Fruit fly (Drosophila melanogaster): ENCODE results near the gene CG5078.

Gene CG5078

dm6 chr3L:20509121-20509934, 3.5 kb downstream of the CG5078 start (continued):
- TF ChIP-seq PHDP (tag; optimal IDR thresholded peaks at IDR 0.05) (peak; percentile 81), MESR4 (GFP tag; optimal IDR thresholded peaks at IDR 0.05) (no peak), CG1647 (GFP tag; optimal IDR thresholded peaks at IDR 0.05) (peak; percentile 43), D19A (tag; optimal IDR thresholded peaks at IDR 0.05) (peak; percentile 100), Gsc (GFP tag; IDR thresholded peaks at IDR 0.05) (no peak), CG9797 (GFP tag; optimal IDR thresholded peaks at IDR 0.05) (no peak), fru (optimal IDR thresholded peaks at IDR 0.05) (no peak), pzg (GFP tag; optimal IDR thresholded peaks at IDR 0.05) (no peak), pita (GFP tag; optimal IDR thresholded peaks at IDR 0.05) (no peak), Lim3 (GFP tag; IDR thresholded peaks at IDR 0.05) (no peak), CG8359 (GFP tag; optimal IDR thresholded peaks at IDR 0.05; ENCODE audit: borderline replicate concordance) (peak; percentile 18), YL-1 (GFP tag; optimal IDR thresholded peaks at IDR 0.05) (peak; percentile 40), CG1792 (GFP tag; optimal IDR thresholded peaks at IDR 0.05) (peak; percentile 36), ttk (GFP tag; IDR thresholded peaks at IDR 0.05) (peak; percentile 13; the same call in 1 of the 2 replicates), ftz-f1 (GFP tag; optimal IDR thresholded peaks at IDR 0.05) (no peak), crol (GFP tag; IDR thresholded peaks at IDR 0.05) (peak; percentile 44; the same call in 1 of the 2 replicates), pum (GFP tag; optimal IDR thresholded peaks at IDR 0.05) (peak; percentile 62), seq (GFP tag; IDR thresholded peaks at IDR 0.05) (no peak), CG13287 (GFP tag; IDR thresholded peaks at IDR 0.05; ENCODE audit: partially characterized antibody) (no peak), sens (GFP tag) (peak; percentile 97), CG18262 (tag; optimal IDR thresholded peaks at IDR 0.05) (peak; percentile 90), grn (GFP tag; optimal IDR thresholded peaks at IDR 0.05) (peak; percentile 88), CG4282 (GFP tag; optimal IDR thresholded peaks at IDR 0.05) (peak; percentile 10), lbe (GFP tag; optimal IDR thresholded peaks at IDR 0.05) (no peak), Med (GFP tag) (peak; percentile 88), Dfd (GFP tag; optimal IDR thresholded peaks at IDR 0.05) (no peak), CG12391 (tag; optimal IDR thresholded peaks at IDR 0.05) (peak; percentile 84), Sry-β (GFP tag; optimal IDR thresholded peaks at IDR 0.05) (no peak), ewg (GFP tag; optimal IDR thresholded peaks at IDR 0.05) (peak; percentile 57), chn (GFP tag; optimal IDR thresholded peaks at IDR 0.05) (peak; percentile 35), CG12659 (GFP tag; optimal IDR thresholded peaks at IDR 0.05) (peak; percentile 86), Hey (tag; optimal IDR thresholded peaks at IDR 0.05) (no peak), her (GFP tag; optimal IDR thresholded peaks at IDR 0.05) (peak; percentile 60), lola (GFP tag; optimal IDR thresholded peaks at IDR 0.05) (peak in 1 of 3 experiments; percentile 84), tin (GFP tag; optimal IDR thresholded peaks at IDR 0.05) (peak; percentile 68), Ravus (GFP tag; IDR thresholded peaks at IDR 0.05) (no peak), repo (GFP tag; optimal IDR thresholded peaks at IDR 0.05) (peak; percentile 34), CoRest (tag; optimal IDR thresholded peaks at IDR 0.05) (peak; percentile 91), CG4328 (GFP tag; optimal IDR thresholded peaks at IDR 0.05) (peak; percentile 67), pho (GFP tag; optimal IDR thresholded peaks at IDR 0.05) (peak; percentile 85), CG4854 (GFP tag; optimal IDR thresholded peaks at IDR 0.05) (peak; percentile 47), Xbp1 (GFP tag; optimal IDR thresholded peaks at IDR 0.05) (peak; percentile 75), H15 (GFP tag; IDR thresholded peaks at IDR 0.05) (no peak), BtbVII (GFP tag; optimal IDR thresholded peaks at IDR 0.05) (peak; percentile 83), CG32772 (GFP tag; IDR thresholded peaks at IDR 0.05) (no peak), amos (GFP tag; IDR thresholded peaks at IDR 0.05; ENCODE audit: partially characterized antibody) (no peak), Poxn (GFP tag; IDR thresholded peaks at IDR 0.05) (no peak), CG7928 (GFP tag; optimal IDR thresholded peaks at IDR 0.05) (peak; percentile 56), slou (GFP tag; optimal IDR thresholded peaks at IDR 0.05) (peak; percentile 28)
